Fruit fly (Drosophila melanogaster) whole organism, embryonic: ENCODE measurements around the gene zfh2.

Experiments
- Aef1 ChIP-seq: fragments of 200-800 bp; sonication (Bioruptor generic); IDR thresholded peaks from 3 replicates; pipeline ENCODE4 v1.3.6; 2022; ENCODE audit warnings: missing biosample characterization, missing genetic modification characterization
- Blimp-1 ChIP-seq: fragments of 200-800 bp; sonication (Bioruptor generic); optimal IDR thresholded peaks from 3 replicates; lab custom pipeline; 2018; ENCODE audit warnings: missing biosample characterization, missing genetic modification characterization, mild to moderate bottlenecking, moderate library complexity, missing genetic modification reagents
- BtbVII ChIP-seq: fragments of 200-800 bp; sonication (Bioruptor generic); optimal IDR thresholded peaks from 3 replicates; lab custom pipeline; 2017; ENCODE audit warnings: missing biosample characterization, mild to moderate bottlenecking, missing genetic modification characterization
- CG1024 ChIP-seq: fragments of 200-800 bp; sonication (Bioruptor generic); IDR thresholded peaks from 2 replicates; pipeline ENCODE4 v1.3.6; 2022; ENCODE audit warnings: missing biosample characterization, missing genetic modification characterization
- CG11247 ChIP-seq: fragments of 200-800 bp; sonication (Bioruptor generic); IDR thresholded peaks from 2 replicates; pipeline ENCODE4 v1.3.6; 2022; ENCODE audit warnings: missing biosample characterization, missing genetic modification characterization
- CG13424 ChIP-seq: fragments of 200-800 bp; sonication (Bioruptor generic); optimal IDR thresholded peaks from 2 replicates; lab custom pipeline; 2019; ENCODE audit warnings: missing biosample characterization, mild to moderate bottlenecking, missing genetic modification characterization, moderate library complexity
- CG13775 ChIP-seq: fragments of 200-800 bp; sonication (Bioruptor generic); optimal IDR thresholded peaks from 3 replicates; lab custom pipeline; 2017; ENCODE audit warnings: missing biosample characterization, mild to moderate bottlenecking, missing genetic modification characterization
- CG14667 ChIP-seq: fragments of 200-800 bp; sonication (Bioruptor generic); IDR thresholded peaks from 2 replicates; pipeline ENCODE4 v1.3.6; 2022; ENCODE audit warnings: missing biosample characterization, missing genetic modification characterization
- CG2116 ChIP-seq: fragments of 200-800 bp; sonication (Bioruptor generic); optimal IDR thresholded peaks from 3 replicates; lab custom pipeline; 2018; ENCODE audit warnings: missing biosample characterization, mild to moderate bottlenecking, missing genetic modification characterization
- CG31365 ChIP-seq: fragments of 200-800 bp; sonication (Bioruptor generic); optimal IDR thresholded peaks from 2 replicates; lab custom pipeline; 2018; ENCODE audit warnings: missing biosample characterization, mild to moderate bottlenecking, missing genetic modification characterization
- CG31441 ChIP-seq: fragments of 200-800 bp; sonication (Bioruptor generic); IDR thresholded peaks from 2 replicates; pipeline ENCODE4 v1.3.6; 2022; ENCODE audit warnings: missing biosample characterization, missing genetic modification characterization
- CG3847 ChIP-seq: fragments of 200-800 bp; sonication (Bioruptor generic); IDR thresholded peaks from 2 replicates; pipeline ENCODE4 v1.3.6; 2022; ENCODE audit warnings: missing biosample characterization, missing genetic modification characterization
- CG43689 ChIP-seq: fragments of 200-800 bp; sonication (Bioruptor generic); IDR thresholded peaks from 2 replicates; pipeline ENCODE4 v1.3.6; 2022; ENCODE audit warnings: missing biosample characterization, missing genetic modification characterization
- CG4730 ChIP-seq: fragments of 200-800 bp; sonication (Bioruptor generic); IDR thresholded peaks from 2 replicates; pipeline ENCODE4 v1.3.6; 2022; ENCODE audit warnings: missing biosample characterization, missing genetic modification characterization
- CG4820 ChIP-seq: fragments of 200-800 bp; sonication (Bioruptor generic); optimal IDR thresholded peaks from 3 replicates; lab custom pipeline; 2016; ENCODE audit warnings: missing biosample characterization, missing genetic modification characterization
- CG5953 ChIP-seq: fragments of 200-800 bp; sonication (Bioruptor generic); IDR thresholded peaks from 2 replicates; pipeline ENCODE4 v1.3.6; 2022; ENCODE audit warnings: missing biosample characterization, missing genetic modification characterization
- CG6654 ChIP-seq: fragments of 200-800 bp; sonication (Bioruptor generic); optimal IDR thresholded peaks from 2 replicates; lab custom pipeline; 2017; ENCODE audit warnings: missing biosample characterization, mild to moderate bottlenecking, missing genetic modification characterization
- CG6765 ChIP-seq: fragments of 200-800 bp; sonication (Bioruptor generic); optimal IDR thresholded peaks from 3 replicates; lab custom pipeline; 2017; ENCODE audit warnings: missing biosample characterization, mild to moderate bottlenecking, missing genetic modification characterization
- CG7556 ChIP-seq: fragments of 200-800 bp; sonication (Bioruptor generic); optimal IDR thresholded peaks from 2 replicates; lab custom pipeline; 2017; ENCODE audit warnings: missing biosample characterization, mild to moderate bottlenecking, missing genetic modification characterization
- CG7786 ChIP-seq: fragments of 200-800 bp; sonication (Bioruptor generic); optimal IDR thresholded peaks from 2 replicates; lab custom pipeline; 2016; ENCODE audit warnings: missing biosample characterization, missing genetic modification characterization
- CG9437 ChIP-seq: fragments of 200-800 bp; sonication (Bioruptor generic); optimal IDR thresholded peaks from 2 replicates; lab custom pipeline; 2018; ENCODE audit warnings: missing biosample characterization, mild to moderate bottlenecking, missing genetic modification characterization
- D ChIP-seq, 2 experiments: fragments of 200-800 bp in 1 of 2; fragments of >200 bp in 1 of 2; sonication (Bioruptor generic) in 1 of 2; optimal IDR thresholded peaks; 2 replicates in 1 of 2; 3 replicates in 1 of 2; lab custom pipeline; 2017; ENCODE audit warnings: mild to moderate bottlenecking in 1 of 2, missing biosample characterization in 1 of 2, missing genetic modification characterization in 1 of 2, missing genetic modification reagents in 1 of 2
- Dfd ChIP-seq, 2 experiments: fragments of >200 bp; optimal IDR thresholded peaks; 2 replicates each; lab custom pipeline; 2017; ENCODE audit warnings: missing biosample characterization in 2 of 2, missing genetic modification characterization in 2 of 2
- Dll ChIP-seq: fragments of 200-800 bp; sonication (Bioruptor generic); IDR thresholded peaks from 4 replicates; pipeline ENCODE4 v1.3.6; 2022; ENCODE audit warnings: missing biosample characterization, missing genetic modification characterization; ENCODE audit not compliant: partially characterized antibody
- E2f1 ChIP-seq: fragments of 200-800 bp; sonication (Bioruptor generic); IDR thresholded peaks from 2 replicates; pipeline ENCODE4 v1.3.6; 2022; ENCODE audit warnings: missing biosample characterization, missing genetic modification characterization
- GATAe ChIP-seq: fragments of 200-800 bp; sonication (Bioruptor generic); conservative IDR thresholded peaks from 2 replicates; pipeline ENCODE4 v1.3.6; 2022; ENCODE audit warnings: missing biosample characterization, missing genetic modification characterization
- Gsc ChIP-seq: fragments of 200-800 bp; sonication (Bioruptor generic); IDR thresholded peaks from 2 replicates; pipeline ENCODE4 v1.3.6; 2022; ENCODE audit warnings: missing biosample characterization, missing genetic modification characterization
- Gug ChIP-seq: fragments of 200-800 bp; sonication (Bioruptor generic); IDR thresholded peaks from 4 replicates; pipeline ENCODE4 v1.3.6; 2022; ENCODE audit warnings: missing biosample characterization, missing genetic modification characterization
- HLH4C ChIP-seq: fragments of 200-800 bp; sonication (Bioruptor generic); IDR thresholded peaks from 3 replicates; pipeline ENCODE4 v1.3.6; 2022; ENCODE audit warnings: missing biosample characterization, missing genetic modification characterization; ENCODE audit not compliant: partially characterized antibody
- NC2α ChIP-seq: fragments of 200-800 bp; sonication (Bioruptor generic); optimal IDR thresholded peaks from 2 replicates; lab custom pipeline; 2016; ENCODE audit warnings: missing biosample characterization, missing genetic modification characterization
- Nf-YB ChIP-seq: fragments of 200-800 bp; sonication (Bioruptor generic); optimal IDR thresholded peaks from 3 replicates; lab custom pipeline; 2019; ENCODE audit warnings: missing biosample characterization, mild to moderate bottlenecking, missing genetic modification characterization, moderate library complexity
- Pdp1 ChIP-seq, 2 experiments: fragments of 200-800 bp; sonication (Bioruptor generic); optimal IDR thresholded peaks; 3 replicates each; lab custom pipeline; 2016; ENCODE audit warnings: missing biosample characterization in 2 of 2, missing genetic modification characterization in 2 of 2, mild to moderate bottlenecking in 1 of 2, moderate library complexity in 1 of 2
- Rfx ChIP-seq: fragments of 200-800 bp; sonication (Bioruptor generic); IDR thresholded peaks from 2 replicates; pipeline ENCODE4 v1.3.6; 2022; ENCODE audit warnings: missing biosample characterization, missing genetic modification characterization
- danr ChIP-seq: fragments of 200-800 bp; sonication (Bioruptor generic); IDR thresholded peaks from 2 replicates; pipeline ENCODE4 v1.3.6; 2022; ENCODE audit warnings: missing biosample characterization, missing genetic modification characterization
- gcm2 ChIP-seq: fragments of 200-800 bp; sonication (Bioruptor generic); optimal IDR thresholded peaks from 2 replicates; lab custom pipeline; 2016; ENCODE audit warnings: missing biosample characterization, missing genetic modification characterization
- grn ChIP-seq: fragments of 200-800 bp; sonication (Bioruptor generic); optimal IDR thresholded peaks from 3 replicates; lab custom pipeline; 2017; ENCODE audit warnings: missing biosample characterization, missing genetic modification characterization
- jigr1 ChIP-seq: fragments of 200-800 bp; sonication (Bioruptor generic); IDR thresholded peaks from 3 replicates; pipeline ENCODE4 v1.3.6; 2022; ENCODE audit warnings: missing biosample characterization, missing genetic modification characterization
- jumu ChIP-seq: fragments of 200-800 bp; sonication (Bioruptor generic); optimal IDR thresholded peaks from 3 replicates; lab custom pipeline; 2016; ENCODE audit warnings: missing biosample characterization, missing genetic modification characterization
- luna ChIP-seq: fragments of 200-800 bp; sonication (Bioruptor generic); optimal IDR thresholded peaks from 2 replicates; lab custom pipeline; 2016; ENCODE audit warnings: missing biosample characterization, missing genetic modification characterization
- odd ChIP-seq: fragments of 200-800 bp; sonication (Bioruptor generic); optimal IDR thresholded peaks from 2 replicates; lab custom pipeline; 2017; ENCODE audit warnings: missing biosample characterization, mild to moderate bottlenecking, missing genetic modification characterization
- repo ChIP-seq: fragments of 200-800 bp; sonication (Bioruptor generic); optimal IDR thresholded peaks from 2 replicates; lab custom pipeline; 2016; ENCODE audit warnings: missing biosample characterization, missing genetic modification characterization
- sd ChIP-seq: fragments of 200-800 bp; sonication (Bioruptor generic); optimal IDR thresholded peaks from 3 replicates; lab custom pipeline; 2018; ENCODE audit warnings: missing biosample characterization, mild to moderate bottlenecking, missing genetic modification characterization, moderate library complexity
- sens ChIP-seq: fragments of 200-800 bp; sonication (Bioruptor generic); peaks from one replicate; lab custom pipeline; 2016; ENCODE audit warnings: missing biosample characterization, missing genetic modification characterization
- seq ChIP-seq: fragments of 200-800 bp; sonication (Bioruptor generic); IDR thresholded peaks from 2 replicates; pipeline ENCODE4 v1.3.6; 2022; ENCODE audit warnings: missing biosample characterization, missing genetic modification characterization
- stc ChIP-seq: fragments of 200-800 bp; sonication (Bioruptor generic); IDR thresholded peaks from 2 replicates; pipeline ENCODE4 v1.3.6; 2022; ENCODE audit warnings: missing biosample characterization, missing genetic modification characterization
- tll ChIP-seq, 2 experiments: fragments of 200-800 bp in 1 of 2; fragments of >200 bp in 1 of 2; sonication (Bioruptor generic) in 1 of 2; optimal IDR thresholded peaks; 2 replicates each; lab custom pipeline; 2017 to 2019; ENCODE audit warnings: missing biosample characterization in 2 of 2, missing genetic modification characterization in 2 of 2, mild to moderate bottlenecking in 1 of 2, moderate library complexity in 1 of 2
- trh ChIP-seq: fragments of 200-800 bp; sonication (Bioruptor generic); optimal IDR thresholded peaks from 2 replicates; lab custom pipeline; 2016; ENCODE audit warnings: missing biosample characterization, missing genetic modification characterization
- tup ChIP-seq: fragments of 200-800 bp; sonication (Bioruptor generic); optimal IDR thresholded peaks from 2 replicates; lab custom pipeline; 2016; ENCODE audit warnings: missing biosample characterization, mild to moderate bottlenecking, missing genetic modification characterization, moderate library complexity
- unpg ChIP-seq: fragments of 200-800 bp; sonication (Bioruptor generic); optimal IDR thresholded peaks from 3 replicates; lab custom pipeline; 2018; ENCODE audit warnings: missing biosample characterization, mild to moderate bottlenecking, missing genetic modification characterization, moderate library complexity

Gene zfh2

DNA sequence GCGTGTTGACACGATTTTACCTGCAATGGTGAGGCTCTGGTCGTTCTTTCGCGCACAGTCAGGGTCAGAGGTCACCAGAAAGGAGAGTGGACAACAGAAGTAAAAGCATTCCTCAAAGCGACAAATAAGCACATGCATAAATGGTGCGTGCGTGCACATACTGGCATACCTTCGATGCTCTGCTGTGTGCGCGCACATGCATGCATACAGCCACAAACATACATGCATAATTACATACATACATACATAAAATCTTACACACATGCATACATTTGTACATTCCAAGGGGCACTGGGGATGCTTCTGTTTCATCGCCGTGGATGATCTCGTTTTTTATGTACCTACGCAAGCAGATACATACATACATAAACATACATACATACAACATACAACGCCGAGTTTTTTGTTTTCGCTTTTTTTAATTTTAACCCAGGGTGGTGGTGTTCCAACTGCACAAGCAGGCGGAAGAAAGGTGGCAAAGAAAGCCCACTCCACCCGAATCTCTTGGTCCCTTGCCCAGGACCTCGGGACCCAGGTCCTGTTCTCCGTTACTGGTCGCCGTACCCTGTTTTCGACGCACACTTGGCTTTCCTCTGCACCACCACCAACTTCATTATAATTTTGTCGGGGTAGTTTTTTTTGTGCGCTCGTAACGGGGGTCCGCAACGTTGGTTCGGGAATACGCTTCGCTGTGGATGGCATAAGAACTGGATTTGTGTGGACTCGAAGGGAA is 12.6 kb upstream of the zfh2 start, which contains the start of gene Asator (continued):
- TF ChIP-seq luna (GFP tag; lab: Kevin White, UChicago) (no peak), CG4820 (peak; percentile 48), jumu (GFP tag; lab: Kevin White, UChicago) (peak; percentile 49), Aef1 (no peak), grn (no peak), CG9437 (GFP tag; lab: Kevin White, UChicago) (no peak), Nf-YB (GFP tag; lab: Kevin White, UChicago) (peak; percentile 13), Gug (GFP tag; lab: Robert Waterston, UW) (peak; percentile 77; the same call in 2 of the 4 replicates), CG7786 (GFP tag; lab: Kevin White, UChicago) (peak; percentile 72), gcm2 (GFP tag; lab: Kevin White, UChicago) (no peak), seq (GFP tag; lab: Robert Waterston, UW) (no peak; the same call in 1 of the 2 replicates), CG3847 (no peak), CG31365 (no peak), E2f1 (GFP tag; lab: Robert Waterston, UW) (peak; percentile 60; the same call in 1 of the 2 replicates), sd (tag; lab: Kevin White, UChicago) (peak; percentile 92), D (optimal IDR thresholded peaks at IDR 0.05; lab: Kevin White, UChicago) (no peak), D (GFP tag; optimal IDR thresholded peaks at IDR 0.05; lab: Kevin White, UChicago) (peak; percentile 16), CG13775 (peak; percentile 55), repo (GFP tag; lab: Kevin White, UChicago) (peak; percentile 57), CG31441 (0 out of 2 replicates have a peak, but pooled peaks have one; percentile 42), tll (GFP tag; optimal IDR thresholded peaks at IDR 0.05; lab: Kevin White, UChicago) (no peak), CG6654 (GFP tag; lab: Kevin White, UChicago) (no peak), danr (GFP tag; lab: Robert Waterston, UW) (no peak), trh (GFP tag; lab: Kevin White, UChicago) (no peak), Dfd (GFP tag; optimal IDR thresholded peaks at IDR 0.05; lab: Kevin White, UChicago) (no peak), jigr1 (GFP tag; lab: Robert Waterston, UW) (no peak), CG7556 (peak; percentile 62), Gsc (no peak), tup (GFP tag; lab: Kevin White, UChicago) (no peak), CG4730 (no peak; the same call in 1 of the 2 replicates), CG14667 (no peak), Blimp-1 (GFP tag; lab: Kevin White, UChicago) (peak; percentile 37), sens (GFP tag; lab: Kevin White, UChicago) (peak; percentile 92), CG1024 (GFP tag; lab: Robert Waterston, UW) (no peak), GATAe (GFP tag; lab: Robert Waterston, UW) (no peak), Rfx (no peak; the same call in 1 of the 2 replicates), HLH4C (GFP tag; lab: Robert Waterston, UW) (no peak), CG11247 (GFP tag; lab: Robert Waterston, UW) (no peak), Pdp1 (GFP tag; optimal IDR thresholded peaks at IDR 0.05; lab: Kevin White, UChicago) (peak; percentile 60 to 69), Dll (GFP tag; lab: Robert Waterston, UW) (peak; percentile 45; the same call in 1 of the 4 replicates), CG6765 (GFP tag; lab: Kevin White, UChicago) (peak; percentile 23), CG43689 (GFP tag; lab: Robert Waterston, UW) (no peak), NC2α (GFP tag; lab: Kevin White, UChicago) (no peak), CG13424 (tag; lab: Kevin White, UChicago) (peak; percentile 46), BtbVII (peak; percentile 13), CG5953 (GFP tag; lab: Robert Waterston, UW) (peak; percentile 25; the same call in 1 of the 2 replicates), CG2116 (no peak), stc (GFP tag; lab: Robert Waterston, UW) (no peak), odd (GFP tag; lab: Kevin White, UChicago) (peak; percentile 26), unpg (GFP tag; lab: Kevin White, UChicago) (peak; percentile 53)
